Worm (Caenorhabditis elegans): Measurements from ENCODE around the gene gei-15.
A peak's percentile ranks its signal among the peaks of the same experiment; 100 is the strongest.

DNA sequence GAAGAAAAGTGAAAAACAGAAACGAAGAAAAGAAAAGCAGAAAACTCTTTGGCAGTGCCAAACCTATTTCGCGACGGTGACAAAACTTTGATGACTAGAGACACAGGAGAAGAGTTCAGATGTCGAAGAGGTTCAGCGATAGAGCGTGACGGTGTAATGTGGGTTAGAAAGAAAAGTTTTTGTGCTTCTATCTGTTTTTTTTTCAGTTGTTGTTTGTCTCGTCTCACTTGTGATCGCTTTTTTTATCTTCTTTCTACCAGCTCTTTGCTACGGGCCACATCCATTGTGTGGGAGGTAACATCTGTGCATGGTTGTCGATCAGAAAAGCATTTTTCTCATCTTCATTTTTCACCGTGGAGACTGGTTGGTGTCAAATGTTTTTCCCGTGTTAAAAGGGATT is 2.8 kb upstream of the gei-15 start, which contains the start of gene F41B4.1:
- TF ChIP-seq lin-39 (tag; optimal IDR thresholded peaks at IDR 0.05) (peak; percentile 40), snpc-4 (tag; optimal IDR thresholded peaks at IDR 0.05) (no peak), nhr-76 (tag; optimal IDR thresholded peaks at IDR 0.05) (no peak), nhr-77 (tag; optimal IDR thresholded peaks at IDR 0.05) (no peak), efl-3 (GFP tag; optimal IDR thresholded peaks at IDR 0.05) (no peak)
